Fruit fly (Drosophila melanogaster) whole organism, prepupa: Measurements from ENCODE around the gene Ravus.

ENCODE experiments used
- Blimp-1 ChIP-seq: fragments of 200-800 bp; sonication (Bioruptor generic); optimal IDR thresholded peaks from 3 replicates; lab custom pipeline; 2017; ENCODE audit warnings: missing biosample characterization, missing genetic modification characterization, mild to moderate bottlenecking, moderate library complexity, missing genetic modification reagents
- CG16779 ChIP-seq: fragments of 200-800 bp; sonication (Bioruptor generic); optimal IDR thresholded peaks from 3 replicates; lab custom pipeline; 2017; ENCODE audit warnings: missing biosample characterization, mild to moderate bottlenecking, missing genetic modification characterization
- CG3032 ChIP-seq: fragments of 200-800 bp; optimal IDR thresholded peaks from 2 replicates; lab custom pipeline; 2019; ENCODE audit warnings: missing biosample characterization, mild to moderate bottlenecking, missing genetic modification characterization, moderate library complexity
- CG6163 ChIP-seq: fragments of 200-800 bp; sonication (Bioruptor generic); IDR thresholded peaks from 3 replicates; pipeline ENCODE4 v1.3.6; 2022; ENCODE audit warnings: missing biosample characterization, missing genetic modification characterization
- Ets21C ChIP-seq: fragments of 200-800 bp; sonication (Bioruptor generic); optimal IDR thresholded peaks from 3 replicates; lab custom pipeline; 2016; ENCODE audit warnings: missing biosample characterization, missing genetic modification characterization
- Ets96B ChIP-seq: fragments of 200-800 bp; optimal IDR thresholded peaks from 2 replicates; lab custom pipeline; 2019; ENCODE audit warnings: missing biosample characterization, mild to moderate bottlenecking, missing genetic modification characterization, moderate library complexity
- Hr38 ChIP-seq: sonication (Bioruptor generic); optimal IDR thresholded peaks from 2 replicates; lab custom pipeline; 2016; ENCODE audit warnings: missing biosample characterization, missing genetic modification characterization
- Smox ChIP-seq: fragments of 200-800 bp; sonication (Bioruptor generic); optimal IDR thresholded peaks from 3 replicates; lab custom pipeline; 2016; ENCODE audit warnings: missing biosample characterization, missing genetic modification characterization
- Sox15 ChIP-seq: fragments of 200-800 bp; sonication (Bioruptor generic); optimal IDR thresholded peaks from 3 replicates; lab custom pipeline; 2016; ENCODE audit warnings: missing biosample characterization, missing genetic modification characterization
- achi ChIP-seq: fragments of 200-800 bp; sonication (Bioruptor generic); optimal IDR thresholded peaks from 3 replicates; lab custom pipeline; 2016; ENCODE audit warnings: missing biosample characterization, missing genetic modification characterization
- cyc ChIP-seq: fragments of 200-800 bp; sonication (Bioruptor generic); optimal IDR thresholded peaks from 3 replicates; lab custom pipeline; 2016; ENCODE audit warnings: missing biosample characterization, missing genetic modification characterization
- net ChIP-seq: fragments of 200-800 bp; sonication (Bioruptor generic); optimal IDR thresholded peaks from 3 replicates; lab custom pipeline; 2016; ENCODE audit warnings: missing biosample characterization, missing genetic modification characterization
- svp ChIP-seq: fragments of 200-800 bp; sonication (Bioruptor generic); peaks from one replicate; lab custom pipeline; 2016; ENCODE audit warnings: missing biosample characterization, missing genetic modification characterization

- TF ChIP-seq Blimp-1 (GFP tag; lab: Kevin White, UChicago) (no peak), Ets96B (no peak), Sox15 (GFP tag; lab: Kevin White, UChicago) (no peak), cyc (no peak), CG16779 (tag; lab: Kevin White, UChicago) (no peak), achi (GFP tag; lab: Kevin White, UChicago) (no peak), Hr38 (no peak), svp (GFP tag; lab: Kevin White, UChicago) (no peak), CG6163 (GFP tag; lab: Robert Waterston, UW) (no peak), net (no peak), Smox (GFP tag; lab: Kevin White, UChicago) (no peak), CG3032 (tag; lab: Kevin White, UChicago) (no peak), Ets21C (GFP tag; lab: Kevin White, UChicago) (no peak)
These were observed 29.4 kb upstream of the Ravus start, which contains the start of gene wntD for dm6 chr3R:13293148-13293756.
